Fruit fly (Drosophila melanogaster) whole organism, wandering third instar larva: ENCODE results near the gene Arts.

Source experiments
- Abd-B ChIP-seq: fragments of >200 bp; optimal IDR thresholded peaks from 2 replicates; lab custom pipeline; 2017; ENCODE audit warnings: missing biosample characterization, missing genetic modification characterization
- CG32264 ChIP-seq: fragments of 200-800 bp; sonication (Bioruptor generic); optimal IDR thresholded peaks from 2 replicates; lab custom pipeline; 2016; ENCODE audit warnings: missing biosample characterization, missing genetic modification characterization
- CG9705 ChIP-seq: fragments of 200-800 bp; sonication (Bioruptor generic); optimal IDR thresholded peaks from 2 replicates; lab custom pipeline; 2018; ENCODE audit warnings: missing biosample characterization, mild to moderate bottlenecking, missing genetic modification characterization
- CrebA ChIP-seq: fragments of 200-800 bp; sonication (Bioruptor generic); optimal IDR thresholded peaks from 2 replicates; lab custom pipeline; 2016; ENCODE audit warnings: missing biosample characterization, mild to moderate bottlenecking, missing genetic modification characterization, borderline replicate concordance
- Dfd ChIP-seq: fragments of >200 bp; optimal IDR thresholded peaks from 2 replicates; lab custom pipeline; 2017; ENCODE audit warnings: missing biosample characterization, missing genetic modification characterization
- Dif ChIP-seq: fragments of 200-275, 200-300 bp; sonication (Bioruptor generic); optimal IDR thresholded peaks from 2 replicates; lab custom pipeline; 2018; ENCODE audit warnings: missing biosample characterization, missing genetic modification characterization; ENCODE audit not compliant: partially characterized antibody
- GATAd ChIP-seq: sonication (Bioruptor generic); optimal IDR thresholded peaks from 2 replicates; lab custom pipeline; 2016; ENCODE audit warnings: missing biosample characterization, missing genetic modification characterization
- HLH106 ChIP-seq: fragments of 200-800 bp; optimal IDR thresholded peaks from 3 replicates; lab custom pipeline; 2019; ENCODE audit warnings: missing biosample characterization, mild to moderate bottlenecking, missing genetic modification characterization, moderate library complexity
- Hnf4 ChIP-seq: fragments of 200-800 bp; sonication (Bioruptor generic); optimal IDR thresholded peaks from 2 replicates; lab custom pipeline; 2016; ENCODE audit warnings: missing biosample characterization, mild to moderate bottlenecking, missing genetic modification characterization
- Hr78 ChIP-seq: fragments of >200 bp; optimal IDR thresholded peaks from 2 replicates; lab custom pipeline; 2017; ENCODE audit warnings: missing biosample characterization, missing genetic modification characterization
- Hr83 ChIP-seq: fragments of 200-300 bp; sonication (Bioruptor generic); optimal IDR thresholded peaks from 2 replicates; lab custom pipeline; 2016; ENCODE audit warnings: missing biosample characterization, mild to moderate bottlenecking, missing genetic modification characterization, moderate library complexity; ENCODE audit not compliant: poor library complexity, severe bottlenecking
- Jra ChIP-seq: sonication (Bioruptor generic); optimal IDR thresholded peaks from 2 replicates; lab custom pipeline; 2016; ENCODE audit warnings: missing biosample characterization, missing genetic modification characterization
- Mio ChIP-seq: sonication (Bioruptor generic); optimal IDR thresholded peaks from 2 replicates; lab custom pipeline; 2016; ENCODE audit warnings: missing biosample characterization, missing genetic modification characterization
- Myc ChIP-seq: fragments of >200 bp; optimal IDR thresholded peaks from 2 replicates; lab custom pipeline; 2017
- N ChIP-seq: fragments of >200 bp; optimal IDR thresholded peaks from 2 replicates; lab custom pipeline; 2018; ENCODE audit warnings: missing biosample characterization, missing external identifiers, missing genetic modification characterization
- OdsH ChIP-seq: fragments of 200-800 bp; sonication (Bioruptor generic); optimal IDR thresholded peaks from 2 replicates; lab custom pipeline; 2016; ENCODE audit warnings: missing biosample characterization, mild to moderate bottlenecking, missing genetic modification characterization
- Rel ChIP-seq, 2 experiments: fragments of 200-800 bp; sonication (Bioruptor generic) in 1 of 2; optimal IDR thresholded peaks; 2 replicates in 1 of 2; 3 replicates in 1 of 2; lab custom pipeline; 2016 to 2019; ENCODE audit warnings: mild to moderate bottlenecking in 2 of 2, missing biosample characterization in 2 of 2, missing genetic modification characterization in 2 of 2, moderate library complexity in 1 of 2
- Sp1 ChIP-seq: fragments of 200-800 bp; sonication (Bioruptor generic); optimal IDR thresholded peaks from 3 replicates; lab custom pipeline; 2019; ENCODE audit warnings: missing biosample characterization, mild to moderate bottlenecking, missing genetic modification characterization, moderate library complexity
- Vsx2 ChIP-seq: fragments of 200-300, 225-300 bp; sonication (Bioruptor generic); optimal IDR thresholded peaks from 2 replicates; lab custom pipeline; 2018; ENCODE audit warnings: missing biosample characterization, missing genetic modification characterization; ENCODE audit not compliant: partially characterized antibody
- br ChIP-seq: fragments of 200-800 bp; sonication (Bioruptor generic); optimal IDR thresholded peaks from 2 replicates; lab custom pipeline; 2016; ENCODE audit warnings: missing biosample characterization, missing genetic modification characterization
- brk ChIP-seq: fragments of 200-800 bp; sonication (Bioruptor generic); optimal IDR thresholded peaks from 2 replicates; lab custom pipeline; 2016; ENCODE audit warnings: missing biosample characterization, mild to moderate bottlenecking, missing genetic modification characterization
- dl ChIP-seq, 2 experiments: fragments of 175-275, 200-275 bp in 1 of 2; fragments of 200-275 bp in 1 of 2; sonication (Bioruptor generic); optimal IDR thresholded peaks; lab custom pipeline; 2018; ENCODE audit warnings: mild to moderate bottlenecking in 2 of 2, missing biosample characterization in 2 of 2, missing genetic modification characterization in 2 of 2, moderate library complexity in 2 of 2; ENCODE audit not compliant: partially characterized antibody in 2 of 2, insufficient read depth in 1 of 2
- dmrt93B ChIP-seq: fragments of 200-800 bp; sonication (Bioruptor generic); optimal IDR thresholded peaks from 2 replicates; lab custom pipeline; 2018; ENCODE audit warnings: missing biosample characterization, mild to moderate bottlenecking, missing genetic modification characterization
- dsf ChIP-seq: sonication (Bioruptor generic); optimal IDR thresholded peaks from 2 replicates; lab custom pipeline; 2016; ENCODE audit warnings: missing biosample characterization, missing genetic modification characterization, borderline replicate concordance
- ey ChIP-seq: fragments of 200-800 bp; sonication (Bioruptor generic); optimal IDR thresholded peaks from 2 replicates; lab custom pipeline; 2016; ENCODE audit warnings: missing biosample characterization, missing genetic modification characterization
- foxo ChIP-seq, 2 experiments: fragments of 200-800 bp; sonication (Bioruptor generic); optimal IDR thresholded peaks; 2 replicates in 1 of 2; 3 replicates in 1 of 2; lab custom pipeline; 2016 to 2017; ENCODE audit warnings: missing biosample characterization in 2 of 2, missing genetic modification characterization in 2 of 2
- fru ChIP-seq: fragments of 200-800 bp; sonication (Bioruptor generic); optimal IDR thresholded peaks from 3 replicates; lab custom pipeline; 2016; ENCODE audit warnings: missing biosample characterization, mild to moderate bottlenecking, missing genetic modification characterization
- h ChIP-seq: fragments of 200-800 bp; sonication (Bioruptor generic); optimal IDR thresholded peaks from 3 replicates; lab custom pipeline; 2016; ENCODE audit warnings: missing biosample characterization, mild to moderate bottlenecking, missing genetic modification characterization
- jim ChIP-seq: fragments of 175-275, 200-325 bp; sonication (Bioruptor generic); optimal IDR thresholded peaks from 2 replicates; lab custom pipeline; 2016; ENCODE audit warnings: missing biosample characterization, mild to moderate bottlenecking, missing genetic modification characterization
- lola ChIP-seq: fragments of >200 bp; optimal IDR thresholded peaks from 2 replicates; lab custom pipeline; 2017; ENCODE audit warnings: missing biosample characterization, missing genetic modification characterization
- pan ChIP-seq: fragments of >200 bp; optimal IDR thresholded peaks from 2 replicates; lab custom pipeline; 2017
- psq ChIP-seq: fragments of 200-800 bp; sonication (Bioruptor generic); optimal IDR thresholded peaks from 3 replicates; lab custom pipeline; 2017; ENCODE audit warnings: missing biosample characterization, mild to moderate bottlenecking, missing genetic modification characterization, moderate library complexity
- rgr ChIP-seq: fragments of 200-800 bp; sonication (Bioruptor generic); optimal IDR thresholded peaks from 3 replicates; lab custom pipeline; 2016; ENCODE audit warnings: missing biosample characterization, mild to moderate bottlenecking, missing genetic modification characterization
- sage ChIP-seq: fragments of 200-800 bp; sonication (Bioruptor generic); optimal IDR thresholded peaks from 2 replicates; lab custom pipeline; 2016; ENCODE audit warnings: missing biosample characterization, mild to moderate bottlenecking, missing genetic modification characterization
- sv ChIP-seq: fragments of 200-800 bp; sonication (Bioruptor generic); optimal IDR thresholded peaks from 3 replicates; lab custom pipeline; 2016; ENCODE audit warnings: missing biosample characterization, missing genetic modification characterization
- tai ChIP-seq: sonication (Bioruptor generic); optimal IDR thresholded peaks from 2 replicates; lab custom pipeline; 2016; ENCODE audit warnings: missing biosample characterization, missing genetic modification characterization
- usp ChIP-seq: fragments of >200 bp; optimal IDR thresholded peaks from 2 replicates; lab custom pipeline; 2017; ENCODE audit warnings: missing biosample characterization, missing genetic modification characterization
- woc ChIP-seq: sonication (Bioruptor generic); optimal IDR thresholded peaks from 2 replicates; lab custom pipeline; 2016; ENCODE audit warnings: missing biosample characterization, mild to moderate bottlenecking, missing genetic modification characterization

The Arts gene

DNA sequence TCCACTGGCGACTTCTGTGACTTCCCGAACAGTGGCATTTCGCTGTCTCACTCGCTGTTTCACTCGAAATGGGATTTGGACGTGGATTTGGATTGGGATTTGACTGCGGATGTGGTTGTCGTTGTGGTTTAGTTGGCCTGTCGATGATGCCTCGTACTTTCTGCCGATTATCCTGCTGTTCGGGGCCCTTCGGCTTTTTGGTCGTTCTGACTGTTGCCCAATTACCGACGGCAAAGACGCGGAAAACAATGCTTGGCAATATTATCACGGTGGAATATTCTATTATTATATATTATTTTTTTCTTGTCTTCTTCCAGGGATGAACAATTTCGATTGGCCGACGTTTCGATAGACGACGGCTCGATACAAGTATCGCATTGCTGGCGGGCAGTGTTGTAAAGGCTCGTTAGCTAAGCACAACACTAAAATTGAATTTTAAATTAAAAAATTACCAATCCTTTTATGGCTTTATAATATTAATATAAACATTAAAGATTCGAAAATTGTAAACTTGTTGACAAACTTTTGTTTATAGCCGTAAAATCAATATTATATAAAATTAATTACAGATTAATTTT is 12.6 kb downstream of the Arts start, which contains the start of gene Mo25:
Gene Mo25 (minus strand): TSS at position 341 of the 578 bp plus-strand sequence.
- TF ChIP-seq HLH106 (tag; lab: Kevin White, UChicago) (peak; percentile 51), Dif (GFP tag; lab: Kevin White, UChicago) (no peak), sage (peak; percentile 83), Rel (GFP tag; optimal IDR thresholded peaks at IDR 0.05; lab: Kevin White, UChicago) (peak; percentile 15), Rel (tag; optimal IDR thresholded peaks at IDR 0.05; lab: Kevin White, UChicago) (peak; percentile 44), rgr (GFP tag; lab: Kevin White, UChicago) (peak; percentile 73), tai (GFP tag; lab: Kevin White, UChicago) (no peak), Dfd (GFP tag; lab: Kevin White, UChicago) (no peak), GATAd (GFP tag; lab: Kevin White, UChicago) (no peak), CG9705 (GFP tag; lab: Kevin White, UChicago) (peak; percentile 18), dl (GFP tag; optimal IDR thresholded peaks at IDR 0.05; lab: Kevin White, UChicago; ENCODE audit: insufficient read depth in 1 of 2, partially characterized antibody in 2 of 2) (no peak), pan (no peak), brk (GFP tag; lab: Kevin White, UChicago) (peak; percentile 75), Mio (no peak), ey (GFP tag; lab: Kevin White, UChicago) (peak; percentile 25), Vsx2 (GFP tag; lab: Kevin White, UChicago) (no peak), Hnf4 (peak; percentile 74), Abd-B (GFP tag; lab: Kevin White, UChicago) (no peak), lola (no peak), CrebA (GFP tag; lab: Kevin White, UChicago) (no peak), CG32264 (no peak), Jra (GFP tag; lab: Kevin White, UChicago) (peak; percentile 24), usp (GFP tag; lab: Kevin White, UChicago) (no peak), N (GFP tag; lab: Kevin White, UChicago) (no peak), woc (GFP tag; lab: Kevin White, UChicago) (no peak), Sp1 (GFP tag; lab: Kevin White, UChicago) (peak; percentile 52), Hr83 (peak; percentile 81), br (GFP tag; lab: Kevin White, UChicago) (peak; percentile 47), foxo (GFP tag; optimal IDR thresholded peaks at IDR 0.05; lab: Kevin White, UChicago) (peak in 1 of 2 experiments; percentile 68), Hr78 (GFP tag; lab: Kevin White, UChicago) (no peak), fru (GFP tag; lab: Kevin White, UChicago) (peak; percentile 57), dsf (GFP tag; lab: Kevin White, UChicago) (peak; percentile 48), h (GFP tag; lab: Kevin White, UChicago) (peak; percentile 67), jim (GFP tag; lab: Kevin White, UChicago) (no peak), psq (GFP tag; lab: Kevin White, UChicago) (peak; percentile 53), dmrt93B (GFP tag; lab: Kevin White, UChicago) (peak; percentile 8), OdsH (peak; percentile 42), sv (no peak), Myc (lab: Kevin White, UChicago) (peak; percentile 0)

DNA sequence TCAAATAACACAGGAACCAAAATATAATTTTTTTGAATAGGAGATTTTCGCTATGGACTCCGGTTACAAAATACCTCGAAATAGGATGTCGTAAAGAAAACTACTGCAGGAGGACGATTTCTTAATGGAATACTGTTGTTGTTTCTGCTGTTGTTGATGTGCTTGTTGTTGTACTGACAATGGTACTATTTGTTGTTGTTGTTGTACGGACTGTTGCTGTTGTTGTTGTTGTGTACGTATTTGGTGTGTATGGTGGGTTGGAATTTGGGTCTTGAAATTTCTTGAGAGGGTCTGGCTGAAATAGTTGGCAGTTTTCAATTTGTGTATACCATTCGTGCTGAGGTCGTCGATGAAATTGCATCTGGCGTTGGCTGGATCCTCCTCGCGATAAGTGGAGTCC is 23.5 kb downstream of the Arts start:
- TF ChIP-seq psq (GFP tag; lab: Kevin White, UChicago) = no peak
- TF ChIP-seq Dif (GFP tag; lab: Kevin White, UChicago) = no peak
- TF ChIP-seq N (GFP tag; lab: Kevin White, UChicago) = no peak
- TF ChIP-seq HLH106 (tag; lab: Kevin White, UChicago) = no peak
- no peak for TF ChIP-seq pan
- no peak for TF ChIP-seq Vsx2 (GFP tag; lab: Kevin White, UChicago)
- no peak for TF ChIP-seq CG32264
- TF ChIP-seq foxo (GFP tag; optimal IDR thresholded peaks at IDR 0.05; lab: Kevin White, UChicago) = no peak
- TF ChIP-seq Sp1 (GFP tag; lab: Kevin White, UChicago) = no peak
- no peak for TF ChIP-seq lola
- no peak for TF ChIP-seq brk (GFP tag; lab: Kevin White, UChicago)
- TF ChIP-seq h (GFP tag; lab: Kevin White, UChicago) = no peak
- no peak for TF ChIP-seq Hnf4
